Fruit fly (Drosophila melanogaster): ENCODE measurements around the gene CG14221.

The CG14221 gene

DNA sequence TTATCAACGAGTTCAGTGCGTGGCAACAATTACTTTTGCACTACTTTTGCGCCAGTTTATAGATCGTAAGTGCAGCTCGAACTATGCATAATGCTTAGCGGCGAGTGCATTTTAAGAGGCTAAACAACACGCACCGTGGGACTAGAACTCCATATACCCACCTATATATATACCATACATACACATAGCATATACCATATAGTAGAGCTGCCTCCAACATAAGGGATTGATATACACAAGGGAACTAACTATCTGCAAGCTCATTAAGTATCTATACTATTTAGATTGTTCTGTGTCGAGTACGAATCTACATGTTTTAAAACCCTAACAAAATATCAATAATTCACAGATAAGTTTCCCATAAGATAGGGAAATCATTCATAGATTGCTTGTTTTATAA is 39.2 kb downstream of the CG14221 start, which contains the start of gene CG14218:
TSS of gene CG14218 (minus strand) at position 101 of the 400 bp plus-strand sequence.
- TF ChIP-seq CG3032 (tag; optimal IDR thresholded peaks at IDR 0.05) (no peak), net (GFP tag; optimal IDR thresholded peaks at IDR 0.05) (peak; percentile 4), CG32006 (GFP tag; optimal IDR thresholded peaks at IDR 0.05) (peak; percentile 23)

dm6 chrX:19579648-19580301 is 41.3 kb downstream of the CG14221 start, which contains the start of gene Tao:
Gene Tao (minus strand): TSS chrX:19579800.
- TF ChIP-seq Eip78C (GFP tag) (peak; percentile 65), Hr39 (GFP tag; optimal IDR thresholded peaks at IDR 0.05) (peak; percentile 1), CG1621 (tag; optimal IDR thresholded peaks at IDR 0.05) (peak; percentile 32), CG8119 (GFP tag; IDR thresholded peaks at IDR 0.05) (no peak), lz (GFP tag; optimal IDR thresholded peaks at IDR 0.05) (no peak)

dm6 chrX:19578908-19579647 is 42.0 kb downstream of the CG14221 start:
- TF ChIP-seq CG6808 (GFP tag; optimal IDR thresholded peaks at IDR 0.05) (no peak), Eip78C (GFP tag) (peak; percentile 77), CG6792 (GFP tag; optimal IDR thresholded peaks at IDR 0.05) (no peak), fkh (GFP tag; optimal IDR thresholded peaks at IDR 0.05) (no peak), Eip93F (GFP tag; optimal IDR thresholded peaks at IDR 0.05) (no peak), CG3919 (GFP tag; optimal IDR thresholded peaks at IDR 0.05) (no peak), ss (GFP tag; optimal IDR thresholded peaks at IDR 0.05) (peak in 1 of 2 experiments; percentile 29), CG6276 (GFP tag; optimal IDR thresholded peaks at IDR 0.05) (no peak)

DNA sequence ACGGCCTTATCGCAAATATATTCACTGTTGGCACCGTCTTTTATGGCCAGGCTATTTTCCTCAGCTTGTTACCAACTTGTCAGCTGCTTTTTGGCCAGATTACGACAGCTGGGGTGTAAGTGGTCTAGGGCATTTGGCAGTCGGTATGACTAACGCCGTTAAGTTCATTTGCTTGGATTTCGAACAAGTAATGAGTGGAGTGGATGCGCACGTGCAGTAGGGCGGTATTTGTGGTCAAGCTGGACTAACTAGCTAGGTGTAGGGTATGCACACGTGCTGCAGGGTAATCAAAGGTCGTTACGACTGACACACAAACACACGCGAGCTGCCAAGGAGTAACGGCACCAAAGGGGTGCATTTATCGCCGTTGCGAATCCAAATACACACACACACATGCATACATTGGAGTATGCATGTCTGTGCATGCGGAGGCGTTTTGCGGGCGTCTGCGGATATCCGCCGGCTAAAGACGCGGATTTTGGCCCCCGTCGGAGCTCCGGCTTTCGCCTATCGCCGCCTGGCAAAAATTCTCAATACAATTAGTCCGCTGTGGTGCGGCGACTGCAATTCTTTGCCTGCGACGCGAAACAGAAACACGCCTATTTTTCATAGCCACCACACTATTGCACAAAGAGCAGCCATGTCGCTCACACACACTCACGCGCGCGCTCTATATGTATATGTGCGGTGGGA is 43.0 kb downstream of the CG14221 start:
- TF ChIP-seq esn (GFP tag; optimal IDR thresholded peaks at IDR 0.05) (peak; percentile 10), CG3919 (GFP tag; optimal IDR thresholded peaks at IDR 0.05) (no peak), fd85E (GFP tag; optimal IDR thresholded peaks at IDR 0.05) (no peak), cyc (GFP tag; optimal IDR thresholded peaks at IDR 0.05) (peak; percentile 14)

DNA sequence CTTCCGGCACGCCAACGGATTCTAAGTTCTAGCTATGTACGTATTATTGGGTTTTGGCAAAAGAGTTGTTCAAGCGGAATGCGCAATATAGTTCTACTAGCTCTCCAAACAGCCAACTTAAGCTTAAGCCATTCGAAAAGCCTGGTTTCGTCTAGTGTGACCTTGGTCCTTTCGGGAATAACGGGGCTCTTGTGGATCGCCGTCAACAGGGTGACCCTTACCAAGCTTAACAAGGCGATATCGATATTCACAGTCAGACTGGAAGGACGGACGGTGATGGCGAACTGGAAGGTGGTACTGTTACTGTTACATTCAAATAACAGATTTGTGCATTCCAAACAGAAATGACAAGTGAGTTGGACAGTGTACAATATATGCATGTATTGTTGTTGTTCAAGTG is 47.4 kb downstream of the CG14221 start:
- TF ChIP-seq CG32006 (GFP tag; optimal IDR thresholded peaks at IDR 0.05): no peak
- no peak for TF ChIP-seq CG11902 (GFP tag; optimal IDR thresholded peaks at IDR 0.05)
- TF ChIP-seq Met (GFP tag; optimal IDR thresholded peaks at IDR 0.05): no peak
- TF ChIP-seq achi (GFP tag; optimal IDR thresholded peaks at IDR 0.05): no peak
- no peak for TF ChIP-seq CG6276 (GFP tag; optimal IDR thresholded peaks at IDR 0.05)
